Worm (Caenorhabditis elegans): ENCODE measurements around the gene deb-1.
A peak's percentile ranks its signal among the peaks of the same experiment; 100 is the strongest.

deb-1 gene

DNA sequence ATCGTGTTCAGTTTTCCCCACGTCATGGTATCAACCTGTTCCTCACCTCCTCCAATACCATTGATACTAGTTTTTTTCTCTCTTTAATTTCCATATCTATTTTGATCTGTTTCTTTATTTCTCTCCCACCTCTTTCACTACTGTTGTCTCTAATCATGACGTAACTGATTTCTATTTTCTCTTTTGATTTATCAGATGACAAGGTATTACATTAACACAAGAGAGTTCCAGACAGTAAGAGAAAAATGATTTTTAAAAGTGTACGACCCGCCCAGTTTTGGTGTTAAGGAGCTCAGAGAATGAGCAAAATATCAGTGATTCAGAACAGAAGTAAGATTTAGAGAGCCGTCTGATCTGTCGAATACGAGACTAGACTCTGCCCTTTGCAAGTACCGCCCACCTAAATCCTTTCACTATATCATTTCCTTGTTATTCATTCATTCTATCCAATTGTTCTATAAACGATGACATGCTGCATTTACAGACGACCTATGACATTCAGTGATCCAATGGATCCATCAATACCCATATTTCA lies 44.3 kb downstream of the deb-1 start, which contains the start of gene nhr-105:
Gene nhr-105 (plus strand): TSS at position 485 of the 535 bp plus-strand sequence.
- no peak for TF ChIP-seq nhr-76 (tag; optimal IDR thresholded peaks at IDR 0.05)
- TF ChIP-seq ztf-4 (tag; optimal IDR thresholded peaks at IDR 0.05), result no peak
- TF ChIP-seq ama-1 (optimal IDR thresholded peaks at IDR 0.05), result peak; percentile 71
- TF ChIP-seq unc-62 (GFP tag; optimal IDR thresholded peaks at IDR 0.05), result peak; percentile 46
- TF ChIP-seq fos-1 (tag; optimal IDR thresholded peaks at IDR 0.05), result no peak
- no peak for TF ChIP-seq elt-1 (tag; optimal IDR thresholded peaks at IDR 0.05)
- TF ChIP-seq lsy-12 (tag; optimal IDR thresholded peaks at IDR 0.05), result peak; percentile 44
- TF ChIP-seq nhr-25 (tag; optimal IDR thresholded peaks at IDR 0.05), result peak; percentile 67
- peak; percentile 59 for TF ChIP-seq jun-1 (tag; optimal IDR thresholded peaks at IDR 0.05)
- TF ChIP-seq nhr-43 (tag; optimal IDR thresholded peaks at IDR 0.05; ENCODE audit: poor library complexity, severe bottlenecking), result peak; percentile 55
- peak; percentile 86 for TF ChIP-seq pqm-1 (tag; optimal IDR thresholded peaks at IDR 0.05)
- no peak for TF ChIP-seq nhr-11 (tag; optimal IDR thresholded peaks at IDR 0.05)
- TF ChIP-seq nhr-23 (tag; optimal IDR thresholded peaks at IDR 0.05), result peak; percentile 74
- TF ChIP-seq ceh-28 (tag; optimal IDR thresholded peaks at IDR 0.05), result peak; percentile 70
- TF ChIP-seq daf-12 (tag; optimal IDR thresholded peaks at IDR 0.05), result no peak
- no peak for TF ChIP-seq egl-5 (tag; optimal IDR thresholded peaks at IDR 0.05)
- no peak for TF ChIP-seq mml-1 (tag; optimal IDR thresholded peaks at IDR 0.05)
- TF ChIP-seq elt-2 (tag; optimal IDR thresholded peaks at IDR 0.05), result peak; percentile 86
- peak; percentile 65 for TF ChIP-seq egl-27 (tag; optimal IDR thresholded peaks at IDR 0.05)
- no peak for TF ChIP-seq tbx-2 (tag; optimal IDR thresholded peaks at IDR 0.05)
- no peak for TF ChIP-seq mdl-1 (tag; optimal IDR thresholded peaks at IDR 0.05)
- TF ChIP-seq ceh-82 (tag; optimal IDR thresholded peaks at IDR 0.05), result no peak
- peak; percentile 11 for TF ChIP-seq fkh-10 (GFP tag; optimal IDR thresholded peaks at IDR 0.05)
- peak in 1 of 3 experiments; percentile 2 for TF ChIP-seq elt-3 (tag; optimal IDR thresholded peaks at IDR 0.05)
- no peak for TF ChIP-seq hmg-11 (tag; optimal IDR thresholded peaks at IDR 0.05)
- TF ChIP-seq pha-4 (tag; optimal IDR thresholded peaks at IDR 0.05), result peak; percentile 40
- TF ChIP-seq snpc-4 (tag; optimal IDR thresholded peaks at IDR 0.05), result peak; percentile 45
- peak; percentile 39 for TF ChIP-seq nfya-1 (tag; optimal IDR thresholded peaks at IDR 0.05; ENCODE audit: insufficient read depth)

ce11 chrIV:7048637-7049245 lies 45.3 kb downstream of the deb-1 start:
- TF ChIP-seq elt-2 (tag; optimal IDR thresholded peaks at IDR 0.05), result peak; percentile 59
- no peak for TF ChIP-seq eor-1 (tag; optimal IDR thresholded peaks at IDR 0.05)
- peak; percentile 54 for TF ChIP-seq pha-4 (tag; optimal IDR thresholded peaks at IDR 0.05)
- no peak for TF ChIP-seq nhr-237 (tag; optimal IDR thresholded peaks at IDR 0.05)
- TF ChIP-seq pqm-1 (tag; optimal IDR thresholded peaks at IDR 0.05), result peak; percentile 19
- peak; percentile 50 for TF ChIP-seq nhr-23 (tag; optimal IDR thresholded peaks at IDR 0.05)
- peak; percentile 41 for TF ChIP-seq lsy-12 (tag; optimal IDR thresholded peaks at IDR 0.05)
- no peak for TF ChIP-seq ama-1 (optimal IDR thresholded peaks at IDR 0.05)

DNA sequence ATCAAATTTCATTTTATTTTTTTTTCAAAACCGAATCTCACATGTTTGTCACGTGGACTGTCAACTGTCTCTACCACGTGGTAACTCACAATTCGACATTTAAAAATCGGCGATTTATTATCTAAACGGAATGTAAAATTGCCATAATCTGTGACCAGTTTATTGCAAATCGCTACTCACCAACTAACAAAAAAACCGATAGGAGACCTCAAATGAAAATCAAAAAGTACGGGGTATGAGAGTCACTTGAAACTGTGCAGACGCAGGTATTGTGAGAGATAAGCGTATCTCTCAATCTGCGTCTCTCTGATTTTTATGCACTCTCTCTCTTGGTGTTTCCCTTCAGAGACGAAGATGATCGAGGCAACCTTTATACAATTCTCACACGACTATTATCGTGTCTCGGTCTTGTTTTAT lies 46.3 kb downstream of the deb-1 start:
- TF ChIP-seq hmg-11 (tag; optimal IDR thresholded peaks at IDR 0.05) (peak; percentile 46), unc-62 (GFP tag; optimal IDR thresholded peaks at IDR 0.05) (no peak), pha-4 (tag; optimal IDR thresholded peaks at IDR 0.05) (peak; percentile 57), eor-1 (tag; optimal IDR thresholded peaks at IDR 0.05) (peak in 1 of 2 experiments; percentile 4), nhr-25 (tag; optimal IDR thresholded peaks at IDR 0.05) (peak; percentile 78), nhr-23 (tag; optimal IDR thresholded peaks at IDR 0.05) (peak; percentile 69), elt-3 (tag; optimal IDR thresholded peaks at IDR 0.05) (peak in 1 of 3 experiments; percentile 75), fkh-2 (tag; optimal IDR thresholded peaks at IDR 0.05) (no peak), lin-15B (tag; optimal IDR thresholded peaks at IDR 0.05) (no peak), ceh-82 (tag; optimal IDR thresholded peaks at IDR 0.05) (no peak), egl-5 (tag; optimal IDR thresholded peaks at IDR 0.05) (peak; percentile 26), R02D3.7 (tag; optimal IDR thresholded peaks at IDR 0.05) (no peak), nhr-77 (tag; optimal IDR thresholded peaks at IDR 0.05) (no peak), nfya-1 (tag; optimal IDR thresholded peaks at IDR 0.05; ENCODE audit: insufficient read depth) (peak; percentile 58), skn-1 (tag; optimal IDR thresholded peaks at IDR 0.05) (peak; percentile 57), nhr-237 (tag; optimal IDR thresholded peaks at IDR 0.05) (no peak), daf-12 (tag; optimal IDR thresholded peaks at IDR 0.05) (no peak), elt-1 (tag; optimal IDR thresholded peaks at IDR 0.05) (peak; percentile 67), fkh-10 (GFP tag; optimal IDR thresholded peaks at IDR 0.05) (no peak), zag-1 (tag; optimal IDR thresholded peaks at IDR 0.05) (no peak), ZK546.5 (tag; optimal IDR thresholded peaks at IDR 0.05) (no peak), ceh-28 (tag; optimal IDR thresholded peaks at IDR 0.05) (peak; percentile 51), nhr-11 (tag; optimal IDR thresholded peaks at IDR 0.05) (no peak), pqm-1 (tag; optimal IDR thresholded peaks at IDR 0.05) (peak; percentile 92), ceh-9 (tag; optimal IDR thresholded peaks at IDR 0.05) (no peak), aly-2 (tag; optimal IDR thresholded peaks at IDR 0.05) (no peak), lin-39 (tag; optimal IDR thresholded peaks at IDR 0.05) (no peak), ztf-4 (tag; optimal IDR thresholded peaks at IDR 0.05) (peak; percentile 16), jun-1 (tag; optimal IDR thresholded peaks at IDR 0.05) (peak; percentile 81), fos-1 (tag; optimal IDR thresholded peaks at IDR 0.05) (no peak), lsy-12 (tag; optimal IDR thresholded peaks at IDR 0.05) (peak; percentile 57), ztf-11 (tag; optimal IDR thresholded peaks at IDR 0.05) (no peak), ceh-16 (tag; optimal IDR thresholded peaks at IDR 0.05) (no peak), ama-1 (optimal IDR thresholded peaks at IDR 0.05) (no peak), nhr-67 (tag; optimal IDR thresholded peaks at IDR 0.05) (no peak), sea-2 (GFP tag; optimal IDR thresholded peaks at IDR 0.05) (no peak), snpc-4 (tag; optimal IDR thresholded peaks at IDR 0.05) (no peak), tbx-2 (tag; optimal IDR thresholded peaks at IDR 0.05) (no peak)

Measured in whole organism, L3 larva.